Fruit fly (Drosophila melanogaster): Measurements from ENCODE around the gene CG12713.

Gene CG12713

dm6 chr3L:15816143-15816487 is 16.1 kb upstream of the CG12713 start, which contains the start of gene fwe (continued):
- TF ChIP-seq Hr51 (GFP tag; optimal IDR thresholded peaks at IDR 0.05) (no peak), sna (GFP tag; IDR thresholded peaks at IDR 0.05; ENCODE audit: partially characterized antibody) (peak; percentile 13), Doc2 (GFP tag; IDR thresholded peaks at IDR 0.05) (no peak), CG7987 (GFP tag; optimal IDR thresholded peaks at IDR 0.05) (no peak), Doc3 (GFP tag; IDR thresholded peaks at IDR 0.05; ENCODE audit: partially characterized antibody) (peak; percentile 12; the same call in 2 of the 3 replicates), fd64A (GFP tag; optimal IDR thresholded peaks at IDR 0.05) (no peak), corto (GFP tag; optimal IDR thresholded peaks at IDR 0.05) (no peak), E2f2 (GFP tag; IDR thresholded peaks at IDR 0.05) (peak; percentile 12; the same call in 1 of the 2 replicates), zen (tag; optimal IDR thresholded peaks at IDR 0.05) (no peak), Med (GFP tag) (peak; percentile 55), CTCF (GFP tag; optimal IDR thresholded peaks at IDR 0.05) (no peak), ssp (GFP tag; IDR thresholded peaks at IDR 0.05) (no peak), ato (GFP tag; IDR thresholded peaks at IDR 0.05; ENCODE audit: partially characterized antibody) (peak; percentile 30; the same call in 1 of the 2 replicates), Opbp (GFP tag; IDR thresholded peaks at IDR 0.05; ENCODE audit: partially characterized antibody) (peak; percentile 84; the same call in 2 of the 3 replicates)

dm6 chr3L:15816714-15817113 is 15.6 kb upstream of the CG12713 start, which contains the start of gene CkIIalpha-i1:
Gene CkIIalpha-i1, plus strand, starts transcription at chr3L:15816979.
- TF ChIP-seq vvl (GFP tag; IDR thresholded peaks at IDR 0.05) (peak; percentile 53), Dip3 (GFP tag; optimal IDR thresholded peaks at IDR 0.05) (no peak), CG6791 (GFP tag; IDR thresholded peaks at IDR 0.05; ENCODE audit: partially characterized antibody) (peak; percentile 99), row (GFP tag; IDR thresholded peaks at IDR 0.05) (no peak), CG34224 (GFP tag; IDR thresholded peaks at IDR 0.05; ENCODE audit: partially characterized antibody) (peak; percentile 98), CG14710 (tag; optimal IDR thresholded peaks at IDR 0.05) (peak; percentile 11), hbn (GFP tag; IDR thresholded peaks at IDR 0.05; ENCODE audit: partially characterized antibody) (peak; percentile 91), BEAF-32 (GFP tag; optimal IDR thresholded peaks at IDR 0.05) (peak; percentile 80), lbe (GFP tag; optimal IDR thresholded peaks at IDR 0.05) (no peak), Hmr (GFP tag; optimal IDR thresholded peaks at IDR 0.05) (no peak), ato (GFP tag; IDR thresholded peaks at IDR 0.05; ENCODE audit: partially characterized antibody) (peak; percentile 99), vnd (GFP tag; IDR thresholded peaks at IDR 0.05; ENCODE audit: partially characterized antibody) (peak; percentile 97), zen2 (GFP tag; IDR thresholded peaks at IDR 0.05; ENCODE audit: partially characterized antibody) (peak; percentile 97; the same call in 2 of the 3 replicates), CG1603 (tag; optimal IDR thresholded peaks at IDR 0.05) (peak; percentile 26), caup (GFP tag; optimal IDR thresholded peaks at IDR 0.05; ENCODE audit: severe bottlenecking) (no peak), E2f1 (GFP tag; IDR thresholded peaks at IDR 0.05) (no peak), chinmo (GFP tag; IDR thresholded peaks at IDR 0.05; ENCODE audit: partially characterized antibody) (peak; percentile 87), CG12391 (tag; optimal IDR thresholded peaks at IDR 0.05) (peak; percentile 36), CG33213 (GFP tag; optimal IDR thresholded peaks at IDR 0.05) (peak; percentile 59), trem (tag; optimal IDR thresholded peaks at IDR 0.05) (peak; percentile 22), bbx (GFP tag; IDR thresholded peaks at IDR 0.05; ENCODE audit: partially characterized antibody) (peak; percentile 98), CG2129 (GFP tag; IDR thresholded peaks at IDR 0.05; ENCODE audit: partially characterized antibody) (peak; percentile 83; the same call in 1 of the 2 replicates), Dll (GFP tag; IDR thresholded peaks at IDR 0.05; ENCODE audit: partially characterized antibody) (peak; percentile 96), CG14860 (GFP tag; IDR thresholded peaks at IDR 0.05; ENCODE audit: partially characterized antibody) (peak; percentile 99), MBD-R2 (GFP tag; IDR thresholded peaks at IDR 0.05) (peak; percentile 58), tna (GFP tag; IDR thresholded peaks at IDR 0.05; ENCODE audit: partially characterized antibody) (peak; percentile 99), sna (GFP tag; IDR thresholded peaks at IDR 0.05; ENCODE audit: partially characterized antibody) (peak; percentile 98), CG16813 (GFP tag; IDR thresholded peaks at IDR 0.05; ENCODE audit: partially characterized antibody) (peak; percentile 97), zen (tag; optimal IDR thresholded peaks at IDR 0.05) (peak; percentile 8), Lhr (GFP tag; optimal IDR thresholded peaks at IDR 0.05) (peak; percentile 57), CG8290 (GFP tag; optimal IDR thresholded peaks at IDR 0.05) (peak; percentile 91), CG8290 (tag; optimal IDR thresholded peaks at IDR 0.05) (peak; percentile 83 to 95), gcm2 (GFP tag; optimal IDR thresholded peaks at IDR 0.05) (no peak), HLH4C (GFP tag; IDR thresholded peaks at IDR 0.05; ENCODE audit: partially characterized antibody) (peak; percentile 99), Opbp (GFP tag; IDR thresholded peaks at IDR 0.05; ENCODE audit: partially characterized antibody) (peak; percentile 96; the same call in 2 of the 3 replicates), Doc3 (GFP tag; IDR thresholded peaks at IDR 0.05; ENCODE audit: partially characterized antibody) (peak; percentile 95), CG7963 (GFP tag; IDR thresholded peaks at IDR 0.05; ENCODE audit: partially characterized antibody) (peak; percentile 99)

Data from whole organism, embryonic.